Fruit fly (Drosophila melanogaster) Kc167 (cell line): ENCODE data around the gene Patr-1.

Experiments used
- Sin3A ChIP-seq: fragments of >200 bp; optimal IDR thresholded peaks from 2 replicates; lab custom pipeline; 2018; ENCODE audit warnings: missing external identifiers
- h ChIP-seq: fragments of >200 bp; optimal IDR thresholded peaks from 3 replicates; lab custom pipeline; 2018; ENCODE audit warnings: missing external identifiers
- psq ChIP-seq: fragments of >200 bp; optimal IDR thresholded peaks from 2 replicates; lab custom pipeline; 2017; ENCODE audit warnings: missing external identifiers

DNA sequence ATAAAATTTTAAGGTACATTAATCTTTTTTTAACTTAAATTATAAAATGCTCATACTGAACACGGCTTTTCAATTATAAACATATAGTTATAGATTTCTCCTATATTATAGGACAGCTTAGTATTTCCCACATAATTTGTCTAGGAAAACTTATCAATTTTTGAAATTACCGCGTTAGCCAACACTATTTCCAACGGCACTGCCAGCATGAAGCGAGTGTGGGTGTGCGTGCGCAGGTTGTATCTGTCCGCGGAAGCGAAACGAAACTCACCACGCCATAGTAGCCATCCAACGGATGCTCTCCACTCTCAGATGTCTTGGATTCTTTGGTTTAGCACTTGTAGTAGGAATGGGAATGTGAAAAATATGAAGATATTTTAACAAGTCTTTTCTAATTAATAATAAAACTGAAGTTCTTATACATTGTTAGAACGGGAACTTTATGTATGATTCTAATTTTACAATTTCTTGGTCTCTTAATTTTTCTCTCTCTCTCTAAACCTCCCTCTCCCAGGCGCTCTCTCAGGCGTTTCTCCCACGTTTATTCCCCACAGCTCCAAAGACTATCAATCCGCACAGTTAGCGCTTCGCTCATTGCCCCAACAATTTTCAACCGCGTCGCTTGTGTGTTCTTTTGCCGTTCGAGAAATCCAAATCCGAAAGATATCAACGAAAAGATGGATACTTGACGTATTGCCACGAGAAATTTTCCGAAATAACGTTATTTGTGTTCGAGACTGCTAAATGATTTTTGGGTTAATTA lies 10.2 kb downstream of the Patr-1 start, which contains the start of gene Dad:
- TF ChIP-seq Sin3A (no peak), psq (lab: Kevin White, UChicago) (no peak), h (lab: Kevin White, UChicago) (no peak)
